Fruit fly (Drosophila melanogaster) whole organism, embryonic: ENCODE measurements around the gene CG32700.
A peak's percentile ranks its signal among the peaks of the same experiment; 100 is the strongest.

Experiments
- CG10543 ChIP-seq: fragments of 200-800 bp; sonication (Bioruptor generic); optimal IDR thresholded peaks from 3 replicates; lab custom pipeline; 2017; ENCODE audit warnings: missing biosample characterization, mild to moderate bottlenecking, missing genetic modification characterization, moderate library complexity
- CG15514 ChIP-seq: fragments of 200-800 bp; sonication (Bioruptor generic); optimal IDR thresholded peaks from 3 replicates; lab custom pipeline; 2017; ENCODE audit warnings: missing biosample characterization, missing genetic modification characterization, mild to moderate bottlenecking, moderate library complexity, missing genetic modification reagents
- CG34376 ChIP-seq: fragments of 200-800 bp; sonication (Bioruptor generic); optimal IDR thresholded peaks from 2 replicates; lab custom pipeline; 2018; ENCODE audit warnings: missing biosample characterization, mild to moderate bottlenecking, missing genetic modification characterization
- Chrac-16 ChIP-seq: fragments of 200-800 bp; sonication (Bioruptor generic); optimal IDR thresholded peaks from 3 replicates; lab custom pipeline; 2016; ENCODE audit warnings: missing biosample characterization, missing genetic modification characterization
- D ChIP-seq, 2 experiments: fragments of 200-800 bp in 1 of 2; fragments of >200 bp in 1 of 2; sonication (Bioruptor generic) in 1 of 2; optimal IDR thresholded peaks; 2 replicates in 1 of 2; 3 replicates in 1 of 2; lab custom pipeline; 2017; ENCODE audit warnings: mild to moderate bottlenecking in 1 of 2, missing biosample characterization in 1 of 2, missing genetic modification characterization in 1 of 2, missing genetic modification reagents in 1 of 2
- Dll ChIP-seq: fragments of 200-800 bp; sonication (Bioruptor generic); IDR thresholded peaks from 4 replicates; pipeline ENCODE4 v1.3.6; 2022; ENCODE audit warnings: missing biosample characterization, missing genetic modification characterization; ENCODE audit not compliant: partially characterized antibody
- Ptx1 ChIP-seq: fragments of 200-800 bp; sonication (Bioruptor generic); IDR thresholded peaks from 2 replicates; pipeline ENCODE4 v1.3.6; 2022; ENCODE audit warnings: missing biosample characterization, missing genetic modification characterization
- eve ChIP-seq, 2 experiments: fragments of >200 bp; optimal IDR thresholded peaks; 2 replicates each; lab custom pipeline; 2017; ENCODE audit warnings: missing biosample characterization in 2 of 2, missing genetic modification characterization in 2 of 2
- grau ChIP-seq: fragments of 200-800 bp; optimal IDR thresholded peaks from 3 replicates; lab custom pipeline; 2019; ENCODE audit warnings: missing biosample characterization, mild to moderate bottlenecking, missing genetic modification characterization, moderate library complexity
- gsb-n ChIP-seq: fragments of 200-800 bp; sonication (Bioruptor generic); optimal IDR thresholded peaks from 3 replicates; lab custom pipeline; 2018; ENCODE audit warnings: missing biosample characterization, mild to moderate bottlenecking, missing genetic modification characterization
- ind ChIP-seq: fragments of 200-800 bp; sonication (Bioruptor generic); optimal IDR thresholded peaks from 3 replicates; lab custom pipeline; 2016; ENCODE audit warnings: missing biosample characterization, missing genetic modification characterization
- slbo ChIP-seq: fragments of 200-800 bp; sonication (Bioruptor generic); IDR thresholded peaks from 2 replicates; pipeline ENCODE4 v1.3.6; 2022; ENCODE audit warnings: missing biosample characterization, missing genetic modification characterization
- usp ChIP-seq: fragments of >200 bp; optimal IDR thresholded peaks from 2 replicates; lab custom pipeline; 2017; ENCODE audit warnings: missing biosample characterization, missing genetic modification characterization
- zfh1 ChIP-seq: fragments of 200-800 bp; sonication (Bioruptor generic); IDR thresholded peaks from 3 replicates; pipeline ENCODE4 v1.3.6; 2022; ENCODE audit warnings: missing biosample characterization, missing genetic modification characterization

- TF ChIP-seq CG15514 (GFP tag; lab: Kevin White, UChicago) = no peak
- no peak for TF ChIP-seq D (optimal IDR thresholded peaks at IDR 0.05; lab: Kevin White, UChicago)
- no peak for TF ChIP-seq D (GFP tag; optimal IDR thresholded peaks at IDR 0.05; lab: Kevin White, UChicago)
- no peak for TF ChIP-seq Ptx1 (GFP tag; lab: Robert Waterston, UW)
- no peak for TF ChIP-seq Dll (GFP tag; lab: Robert Waterston, UW)
- no peak for TF ChIP-seq gsb-n
- TF ChIP-seq grau (tag; lab: Kevin White, UChicago) = no peak
- TF ChIP-seq usp = no peak
- TF ChIP-seq CG10543 (GFP tag; lab: Kevin White, UChicago) = no peak
- peak; percentile 36; the same call in 1 of the 2 replicates for TF ChIP-seq slbo (GFP tag; lab: Robert Waterston, UW)
- no peak for TF ChIP-seq Chrac-16 (GFP tag; lab: Kevin White, UChicago)
- no peak for TF ChIP-seq zfh1
- TF ChIP-seq ind (GFP tag; lab: Kevin White, UChicago) = no peak
- no peak for TF ChIP-seq CG34376 (GFP tag; lab: Kevin White, UChicago)
- TF ChIP-seq eve (GFP tag; optimal IDR thresholded peaks at IDR 0.05; lab: Kevin White, UChicago) = no peak
These were observed 44.8 kb upstream of the CG32700 start for dm6 chrX:9595312-9595931.
